Worm (Caenorhabditis elegans): Measurements from ENCODE around the gene nlp-48.

Gene nlp-48

ce11 chrIII:9406600-9406999 is 5.7 kb upstream of the nlp-48 start, which contains the start of gene T26G10.1 (continued):
- TF ChIP-seq spr-3 (GFP tag; optimal IDR thresholded peaks at IDR 0.05) (no peak), set-16 (GFP tag; IDR thresholded peaks at IDR 0.05) (no peak), aha-1 (tag) (peak; percentile 88), F10B5.3 (tag; optimal IDR thresholded peaks at IDR 0.05) (no peak), nhr-41 (GFP tag; IDR thresholded peaks at IDR 0.05) (no peak), zfp-2 (tag; optimal IDR thresholded peaks at IDR 0.05) (no peak), egl-27 (tag; optimal IDR thresholded peaks at IDR 0.05) (no peak), dve-1 (tag; optimal IDR thresholded peaks at IDR 0.05; ENCODE audit: insufficient read depth) (peak; percentile 60), nhr-11 (tag; optimal IDR thresholded peaks at IDR 0.05) (no peak), mes-2 (tag; optimal IDR thresholded peaks at IDR 0.05; ENCODE audit: poor library complexity, severe bottlenecking) (peak; percentile 85), dmd-8 (GFP tag; IDR thresholded peaks at IDR 0.05) (no peak), unc-39 (tag; optimal IDR thresholded peaks at IDR 0.05) (no peak), hlh-11 (tag; optimal IDR thresholded peaks at IDR 0.05) (peak; percentile 59), ama-1 (optimal IDR thresholded peaks at IDR 0.05) (no peak), nhr-102 (tag; optimal IDR thresholded peaks at IDR 0.05) (peak; percentile 39), lir-3 (tag; optimal IDR thresholded peaks at IDR 0.05) (no peak), lin-29 (GFP tag; IDR thresholded peaks at IDR 0.05) (0 out of 2 replicates have a peak, but pooled peaks have one; percentile 16), lin-39 (tag; optimal IDR thresholded peaks at IDR 0.05) (no peak), F49E8.2 (tag; optimal IDR thresholded peaks at IDR 0.05; ENCODE audit: borderline replicate concordance) (peak; percentile 13), lin-1 (GFP tag; IDR thresholded peaks at IDR 0.05) (no peak), hmg-1.1 (GFP tag; IDR thresholded peaks at IDR 0.05) (peak; percentile 71), daf-8 (GFP tag; IDR thresholded peaks at IDR 0.05) (no peak), tag-97 (GFP tag; IDR thresholded peaks at IDR 0.05) (no peak), ceh-20 (GFP tag; IDR thresholded peaks at IDR 0.05) (0 out of 2 replicates have a peak, but pooled peaks have one; percentile 45), lsy-2 (tag; optimal IDR thresholded peaks at IDR 0.05) (peak in 1 of 2 experiments; percentile 85), fkh-10 (GFP tag; optimal IDR thresholded peaks at IDR 0.05) (no peak), dmd-6 (GFP tag; IDR thresholded peaks at IDR 0.05) (peak; percentile 76), daf-19 (GFP tag; conservative IDR thresholded peaks at IDR 0.05) (no peak), mdl-1 (tag; optimal IDR thresholded peaks at IDR 0.05) (no peak), unc-62 (GFP tag; optimal IDR thresholded peaks at IDR 0.05 in 1 of 2) (no peak), unc-62 (tag; optimal IDR thresholded peaks at IDR 0.05) (no peak), F44E2.7 (GFP tag; IDR thresholded peaks at IDR 0.05) (no peak), attf-4 (tag; optimal IDR thresholded peaks at IDR 0.05) (no peak), snpc-1.2 (GFP tag; IDR thresholded peaks at IDR 0.05) (no peak), lin-13 (GFP tag; optimal IDR thresholded peaks at IDR 0.05) (no peak), R02D3.7 (tag; optimal IDR thresholded peaks at IDR 0.05) (peak; percentile 85), skn-1 (tag; optimal IDR thresholded peaks at IDR 0.05) (no peak), daf-16 (GFP tag; optimal IDR thresholded peaks at IDR 0.05) (no peak), daf-16 (tag; optimal IDR thresholded peaks at IDR 0.05) (no peak), ceh-44 (GFP tag; IDR thresholded peaks at IDR 0.05) (peak; percentile 71; the same call in 1 of the 2 replicates), mxl-3 (GFP tag; optimal IDR thresholded peaks at IDR 0.05) (no peak), fos-1 (tag; optimal IDR thresholded peaks at IDR 0.05) (no peak), daf-12 (tag; optimal IDR thresholded peaks at IDR 0.05) (no peak), zag-1 (tag; optimal IDR thresholded peaks at IDR 0.05) (no peak), Y105C5A.15 (GFP tag; IDR thresholded peaks at IDR 0.05) (no peak), nhr-237 (tag; optimal IDR thresholded peaks at IDR 0.05) (no peak), hif-1 (tag; optimal IDR thresholded peaks at IDR 0.05) (no peak), ceh-82 (tag; optimal IDR thresholded peaks at IDR 0.05) (no peak), snpc-4 (tag; optimal IDR thresholded peaks at IDR 0.05) (no peak), ztf-11 (tag; optimal IDR thresholded peaks at IDR 0.05) (no peak), spr-1 (tag; optimal IDR thresholded peaks at IDR 0.05) (no peak), saeg-2 (GFP tag; IDR thresholded peaks at IDR 0.05) (no peak), pqm-1 (tag; optimal IDR thresholded peaks at IDR 0.05) (no peak)

Data from whole organism, L4 larva.